Worm (Caenorhabditis elegans): ENCODE measurements around the gene abts-2.

DNA sequence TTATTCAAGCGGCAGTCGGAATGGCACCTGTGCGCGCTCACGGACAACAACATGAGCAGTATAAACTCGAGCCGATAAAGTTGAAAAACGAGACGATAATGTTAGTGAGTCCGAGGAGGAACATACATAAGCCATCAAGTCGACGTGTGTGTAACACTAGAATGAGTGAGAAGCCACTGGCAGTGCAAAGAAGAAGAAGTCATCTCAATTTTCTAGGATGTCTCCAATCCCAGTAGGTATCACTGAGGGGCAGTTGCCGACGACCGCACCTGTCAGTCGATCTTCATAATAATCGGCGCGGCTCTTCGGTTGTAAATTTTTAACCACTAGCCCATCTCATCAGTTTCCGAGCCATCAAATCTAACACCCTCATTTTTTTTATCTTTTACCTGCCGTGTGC is 25.4 kb upstream of the abts-2 start:
- no peak for TF ChIP-seq unc-62 (GFP tag; optimal IDR thresholded peaks at IDR 0.05)
- no peak for TF ChIP-seq ceh-82 (tag; optimal IDR thresholded peaks at IDR 0.05)
- no peak for TF ChIP-seq lin-15B (tag; optimal IDR thresholded peaks at IDR 0.05)
- no peak for TF ChIP-seq elt-3 (tag; optimal IDR thresholded peaks at IDR 0.05)
- TF ChIP-seq ZK546.5 (tag; optimal IDR thresholded peaks at IDR 0.05): no peak
- no peak for TF ChIP-seq aly-2 (tag; optimal IDR thresholded peaks at IDR 0.05)
- no peak for TF ChIP-seq fos-1 (tag; optimal IDR thresholded peaks at IDR 0.05)
- TF ChIP-seq jun-1 (tag; optimal IDR thresholded peaks at IDR 0.05): no peak
